Fruit fly (Drosophila melanogaster) Kc167 (cell line): ENCODE results near the gene mtg.

ENCODE experiments used
- Myc ChIP-seq: fragments of >200 bp; optimal IDR thresholded peaks from 2 replicates; lab custom pipeline; 2017; ENCODE audit warnings: missing external identifiers
- Sin3A ChIP-seq: fragments of >200 bp; optimal IDR thresholded peaks from 2 replicates; lab custom pipeline; 2018; ENCODE audit warnings: missing external identifiers
- h ChIP-seq: fragments of >200 bp; optimal IDR thresholded peaks from 3 replicates; lab custom pipeline; 2018; ENCODE audit warnings: missing external identifiers
- ttk ChIP-seq: sonication (Bioruptor generic); optimal IDR thresholded peaks from 2 replicates; lab custom pipeline; 2017; ENCODE audit warnings: missing external identifiers

- TF ChIP-seq Sin3A (lab: Kevin White, UChicago) (no peak), h (no peak), ttk (lab: Kevin White, UChicago) (no peak), Myc (lab: Kevin White, UChicago) (no peak)
These were observed 25.4 kb upstream of the mtg start for dm6 chr3R:8224726-8225460.
